Fruit fly (Drosophila melanogaster): ENCODE data around the gene CG6813.

Gene CG6813

dm6 chr3R:11603136-11603535 is 23.3 kb downstream of the CG6813 start:
- TF ChIP-seq CG7045 (GFP tag; optimal IDR thresholded peaks at IDR 0.05), result no peak
- no peak for TF ChIP-seq cnc (optimal IDR thresholded peaks at IDR 0.05)

DNA sequence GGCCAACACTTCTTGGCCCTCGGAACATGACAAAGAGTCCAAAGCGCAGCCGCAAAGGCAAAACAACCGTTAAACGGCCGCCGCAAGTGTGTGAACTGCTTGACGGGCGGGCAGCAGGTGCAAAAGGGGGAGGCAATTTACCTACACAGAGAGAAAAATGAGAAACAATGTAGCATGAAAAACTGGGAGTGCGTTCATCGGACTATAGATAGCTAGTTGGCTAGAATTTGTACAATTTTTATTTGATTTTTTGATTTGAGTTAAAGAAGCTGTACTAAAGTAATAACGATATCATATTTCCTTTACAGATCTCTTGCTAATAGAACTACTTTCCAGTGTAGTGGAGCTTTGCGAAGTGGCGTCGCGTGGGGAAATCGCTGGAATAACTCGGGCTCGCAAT is 30.9 kb downstream of the CG6813 start:
- TF ChIP-seq toe (GFP tag; optimal IDR thresholded peaks at IDR 0.05) (no peak), CG11617 (GFP tag; optimal IDR thresholded peaks at IDR 0.05) (no peak), Clk (GFP tag; optimal IDR thresholded peaks at IDR 0.05) (no peak), cic (GFP tag; optimal IDR thresholded peaks at IDR 0.05) (no peak), ovo (GFP tag; optimal IDR thresholded peaks at IDR 0.05) (no peak), Hr96 (GFP tag; optimal IDR thresholded peaks at IDR 0.05) (no peak)

dm6 chr3R:11589764-11590358 is 36.6 kb downstream of the CG6813 start, which contains the start of gene CG6791:
CG6791 (minus strand) TSS chr3R:11590146.
- TF ChIP-seq toe (GFP tag; optimal IDR thresholded peaks at IDR 0.05) (no peak), tj (GFP tag; optimal IDR thresholded peaks at IDR 0.05) (no peak), CG11617 (GFP tag; optimal IDR thresholded peaks at IDR 0.05) (no peak), bab1 (GFP tag; optimal IDR thresholded peaks at IDR 0.05) (peak; percentile 37), pad (GFP tag; optimal IDR thresholded peaks at IDR 0.05) (no peak), cic (GFP tag; optimal IDR thresholded peaks at IDR 0.05) (peak; percentile 14), CG33017 (tag; optimal IDR thresholded peaks at IDR 0.05) (no peak), CG14711 (tag; optimal IDR thresholded peaks at IDR 0.05) (no peak), CG5204 (GFP tag; optimal IDR thresholded peaks at IDR 0.05) (no peak), Mnt (GFP tag; optimal IDR thresholded peaks at IDR 0.05) (no peak), Crg-1 (GFP tag; optimal IDR thresholded peaks at IDR 0.05) (no peak)

dm6 chr3R:11582253-11582589 is 44.2 kb downstream of the CG6813 start:
- no peak for TF ChIP-seq toe (GFP tag; optimal IDR thresholded peaks at IDR 0.05)
- TF ChIP-seq CG7101 (tag; optimal IDR thresholded peaks at IDR 0.05), result peak; percentile 75
- peak; percentile 23 for TF ChIP-seq Crg-1 (GFP tag; optimal IDR thresholded peaks at IDR 0.05)
- TF ChIP-seq bab1 (GFP tag; optimal IDR thresholded peaks at IDR 0.05), result peak; percentile 83
- no peak for TF ChIP-seq pad (GFP tag; optimal IDR thresholded peaks at IDR 0.05)
- peak; percentile 74 for TF ChIP-seq CG33017 (tag; optimal IDR thresholded peaks at IDR 0.05)
- TF ChIP-seq CG14711 (tag; optimal IDR thresholded peaks at IDR 0.05), result peak; percentile 76
- no peak for TF ChIP-seq cic (GFP tag; optimal IDR thresholded peaks at IDR 0.05)
- TF ChIP-seq CG11617 (GFP tag; optimal IDR thresholded peaks at IDR 0.05), result peak; percentile 59
- TF ChIP-seq ovo (GFP tag; optimal IDR thresholded peaks at IDR 0.05), result no peak
- no peak for TF ChIP-seq kay (GFP tag; ENCODE audit: borderline replicate concordance)
- TF ChIP-seq Mnt (GFP tag; optimal IDR thresholded peaks at IDR 0.05), result peak; percentile 23
- peak; percentile 34 for TF ChIP-seq tj (GFP tag; optimal IDR thresholded peaks at IDR 0.05)
- peak; percentile 36 for TF ChIP-seq Hr96 (GFP tag; optimal IDR thresholded peaks at IDR 0.05)
- TF ChIP-seq CG7045 (GFP tag; optimal IDR thresholded peaks at IDR 0.05), result peak; percentile 70
- peak; percentile 28 for TF ChIP-seq Clk (GFP tag; optimal IDR thresholded peaks at IDR 0.05)
- TF ChIP-seq CG5204 (GFP tag; optimal IDR thresholded peaks at IDR 0.05), result no peak
- TF ChIP-seq CG1620 (GFP tag; optimal IDR thresholded peaks at IDR 0.05), result peak; percentile 6
- TF ChIP-seq cnc (optimal IDR thresholded peaks at IDR 0.05), result no peak
- peak; percentile 73 for TF ChIP-seq CG12768 (GFP tag; optimal IDR thresholded peaks at IDR 0.05)

DNA sequence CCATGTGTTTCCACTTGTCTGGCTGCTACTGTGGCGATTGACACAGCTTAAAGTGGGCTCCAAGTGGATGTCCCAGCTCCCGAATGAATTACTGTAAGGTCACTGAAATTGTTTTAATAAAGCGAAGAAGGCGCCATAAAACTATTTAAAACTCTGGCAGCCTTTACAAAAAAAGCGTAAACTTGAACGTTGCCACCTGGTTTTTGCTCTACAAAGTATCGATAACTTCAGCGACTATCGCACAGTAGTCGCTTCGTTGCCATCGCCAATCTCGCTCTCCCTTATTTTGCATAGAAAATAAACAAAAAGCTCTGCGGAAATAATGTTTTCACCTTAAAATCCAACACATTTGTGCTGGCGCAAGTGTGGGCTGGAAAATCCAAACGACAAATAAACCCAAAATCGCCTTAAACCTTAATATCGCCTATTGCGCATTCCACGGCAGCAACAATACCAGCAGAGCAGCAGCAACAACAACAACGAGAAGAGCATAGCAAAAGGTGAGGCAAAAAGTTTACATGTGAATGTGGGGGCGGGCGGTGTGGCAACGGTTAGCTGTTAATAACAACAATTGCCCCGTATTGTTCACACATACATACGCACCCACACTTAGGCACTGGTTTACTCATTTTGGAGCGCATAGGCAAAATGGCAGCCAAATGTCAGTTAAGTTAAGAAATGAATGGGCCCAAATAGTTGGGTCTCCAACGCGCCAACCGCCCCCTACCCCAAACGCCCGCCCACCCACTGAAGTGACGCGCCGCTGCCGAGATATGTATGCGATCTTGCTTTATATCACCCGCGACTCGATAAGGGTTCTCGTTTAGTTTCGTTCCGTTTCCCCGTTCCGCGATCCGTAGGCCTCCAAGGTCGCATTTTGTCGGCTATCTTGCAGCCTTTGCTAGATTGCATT is 44.8 kb downstream of the CG6813 start, which contains the start of gene wkd:
Gene wkd, plus strand, starts transcription at position 237 of the 913 bp plus-strand sequence.
- TF ChIP-seq Crg-1 (GFP tag; optimal IDR thresholded peaks at IDR 0.05) (no peak), CG11617 (GFP tag; optimal IDR thresholded peaks at IDR 0.05) (peak; percentile 7), toe (GFP tag; optimal IDR thresholded peaks at IDR 0.05) (no peak), Clk (GFP tag; optimal IDR thresholded peaks at IDR 0.05) (no peak), Mnt (GFP tag; optimal IDR thresholded peaks at IDR 0.05) (peak; percentile 7), CG7101 (tag; optimal IDR thresholded peaks at IDR 0.05) (no peak), pad (GFP tag; optimal IDR thresholded peaks at IDR 0.05) (peak; percentile 60), CG7045 (GFP tag; optimal IDR thresholded peaks at IDR 0.05) (no peak), bab1 (GFP tag; optimal IDR thresholded peaks at IDR 0.05) (peak; percentile 55), CG12768 (GFP tag; optimal IDR thresholded peaks at IDR 0.05) (no peak), tj (GFP tag; optimal IDR thresholded peaks at IDR 0.05) (no peak), CG5204 (GFP tag; optimal IDR thresholded peaks at IDR 0.05) (no peak), cic (GFP tag; optimal IDR thresholded peaks at IDR 0.05) (peak; percentile 31), CG33017 (tag; optimal IDR thresholded peaks at IDR 0.05) (no peak), CG1620 (GFP tag; optimal IDR thresholded peaks at IDR 0.05) (peak; percentile 50), ovo (GFP tag; optimal IDR thresholded peaks at IDR 0.05) (peak; percentile 10), Hr96 (GFP tag; optimal IDR thresholded peaks at IDR 0.05) (no peak), kay (GFP tag; ENCODE audit: borderline replicate concordance) (no peak)

dm6 chr3R:11578645-11579044 is 47.8 kb downstream of the CG6813 start, which contains the start of the genes CG6790 and CG5342:
CG6790 (minus strand) TSS chr3R:11578745.
CG5342 (plus strand) TSS chr3R:11578826.
- TF ChIP-seq Crg-1 (GFP tag; optimal IDR thresholded peaks at IDR 0.05) (no peak), CG33017 (tag; optimal IDR thresholded peaks at IDR 0.05) (no peak)

All from whole organism, adult.